Comparison of ENCODE assay signal across 4 fruit fly cellular contexts in the genomic region with DNA sequence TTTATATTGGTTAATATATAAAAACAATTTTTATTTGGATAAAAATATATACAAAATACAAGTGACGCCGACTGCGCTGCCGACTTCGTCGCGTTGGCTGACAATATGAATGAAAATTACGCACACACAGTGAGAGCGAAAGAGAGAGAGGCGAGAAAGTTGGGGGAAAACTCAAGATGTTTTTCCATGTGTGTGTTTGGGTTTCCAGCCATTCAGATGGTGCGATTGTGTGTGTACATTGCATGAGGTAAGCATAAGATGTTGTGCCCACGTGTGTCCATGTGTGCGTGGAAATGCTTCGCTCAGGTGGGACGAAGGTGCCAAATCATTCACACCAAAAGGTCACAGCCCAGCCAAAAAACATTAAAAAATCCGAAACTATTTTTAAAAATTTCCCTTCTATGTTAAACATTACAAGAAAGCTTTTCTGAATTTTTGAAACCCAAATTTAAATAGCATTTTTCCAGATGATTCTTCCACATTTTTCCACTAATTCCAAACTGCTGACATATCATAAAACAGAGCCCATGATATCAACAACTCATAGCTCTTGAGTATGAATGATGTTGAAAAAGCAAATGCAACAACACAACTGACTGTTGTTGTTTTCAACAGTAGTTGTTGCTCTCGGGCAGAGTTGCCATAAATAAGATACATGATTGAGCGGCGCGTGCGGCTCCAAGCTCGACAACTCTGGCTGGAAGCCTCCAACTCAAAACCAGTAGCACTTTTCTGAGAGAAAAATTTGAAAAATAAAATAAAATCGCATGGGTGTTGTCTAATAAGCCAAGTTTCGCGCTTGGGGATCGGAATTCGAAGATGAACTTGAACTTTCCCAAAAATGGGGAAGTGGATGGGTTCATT.
TF ChIP-seq lines count a peak whose summit lies in the region.

No protein-coding gene starts in this region.

- TF ChIP-seq CTCF in whole organism, embryonic (GFP tag; optimal IDR thresholded peaks at IDR 0.05; lab: Kevin White, UChicago): no peak

TF ChIP-seq in whole organism, adult, 20 proteins besides CTCF, POLR2A, EP300 and RAD21:
- TF ChIP-seq CG12768 (GFP tag; optimal IDR thresholded peaks at IDR 0.05; lab: Kevin White, UChicago): no peak
- no peak for TF ChIP-seq CG7101 (tag; optimal IDR thresholded peaks at IDR 0.05; lab: Kevin White, UChicago)
- TF ChIP-seq Mnt (GFP tag; optimal IDR thresholded peaks at IDR 0.05; lab: Kevin White, UChicago): no peak
- TF ChIP-seq toe (GFP tag; optimal IDR thresholded peaks at IDR 0.05; lab: Kevin White, UChicago): no peak
- TF ChIP-seq CG14711 (tag; optimal IDR thresholded peaks at IDR 0.05; lab: Kevin White, UChicago): peak; percentile 91
- no peak for TF ChIP-seq Crg-1 (GFP tag; optimal IDR thresholded peaks at IDR 0.05; lab: Kevin White, UChicago)
- no peak for TF ChIP-seq CG33017 (tag; optimal IDR thresholded peaks at IDR 0.05; lab: Kevin White, UChicago)
- TF ChIP-seq CG7045 (GFP tag; optimal IDR thresholded peaks at IDR 0.05; lab: Kevin White, UChicago): no peak
- no peak for TF ChIP-seq CG1620 (GFP tag; optimal IDR thresholded peaks at IDR 0.05; lab: Kevin White, UChicago)
- peak; percentile 35 for TF ChIP-seq kay (GFP tag; lab: Kevin White, UChicago; ENCODE audit: borderline replicate concordance)
- no peak for TF ChIP-seq CG5204 (GFP tag; optimal IDR thresholded peaks at IDR 0.05; lab: Kevin White, UChicago)
- no peak for TF ChIP-seq ovo (GFP tag; optimal IDR thresholded peaks at IDR 0.05; lab: Kevin White, UChicago)
- no peak for TF ChIP-seq cnc (optimal IDR thresholded peaks at IDR 0.05; lab: Kevin White, UChicago)
- no peak for TF ChIP-seq CG11617 (GFP tag; optimal IDR thresholded peaks at IDR 0.05; lab: Kevin White, UChicago)
- TF ChIP-seq tj (GFP tag; optimal IDR thresholded peaks at IDR 0.05; lab: Kevin White, UChicago): no peak

TF ChIP-seq in whole organism, embryonic, 481 proteins besides CTCF, POLR2A, EP300 and RAD21 (continues in another document):
- no peak for TF ChIP-seq lov (optimal IDR thresholded peaks at IDR 0.05; lab: Kevin White, UChicago)
- 0 out of 3 replicates have a peak, but pooled peaks have one; percentile 3 for TF ChIP-seq lov (GFP tag; IDR thresholded peaks at IDR 0.05; lab: Robert Waterston, UW)
- no peak for TF ChIP-seq Mes4 (GFP tag; optimal IDR thresholded peaks at IDR 0.05; lab: Kevin White, UChicago)
- peak; percentile 7; the same call in 1 of the 2 replicates for TF ChIP-seq slbo (GFP tag; IDR thresholded peaks at IDR 0.05; lab: Robert Waterston, UW)
- no peak for TF ChIP-seq eve (GFP tag; optimal IDR thresholded peaks at IDR 0.05; lab: Kevin White, UChicago)
- TF ChIP-seq Dad (GFP tag; optimal IDR thresholded peaks at IDR 0.05; lab: Kevin White, UChicago): no peak
- TF ChIP-seq CG8944 (GFP tag; optimal IDR thresholded peaks at IDR 0.05; lab: Kevin White, UChicago): no peak
- no peak for TF ChIP-seq CHES-1-like (GFP tag; optimal IDR thresholded peaks at IDR 0.05; lab: Kevin White, UChicago)
- no peak for TF ChIP-seq Rx (GFP tag; IDR thresholded peaks at IDR 0.05; lab: Robert Waterston, UW)
- no peak for TF ChIP-seq CG1647 (GFP tag; optimal IDR thresholded peaks at IDR 0.05; lab: Kevin White, UChicago)
- no peak for TF ChIP-seq repo (GFP tag; optimal IDR thresholded peaks at IDR 0.05; lab: Kevin White, UChicago)
- no peak for TF ChIP-seq CG34422 (GFP tag; IDR thresholded peaks at IDR 0.05; lab: Robert Waterston, UW)
- no peak for TF ChIP-seq az2 (GFP tag; optimal IDR thresholded peaks at IDR 0.05; lab: Kevin White, UChicago)
- TF ChIP-seq chif (GFP tag; optimal IDR thresholded peaks at IDR 0.05; lab: Kevin White, UChicago): no peak
- TF ChIP-seq CG12391 (tag; optimal IDR thresholded peaks at IDR 0.05; lab: Kevin White, UChicago): no peak
- no peak for TF ChIP-seq ftz-f1 (GFP tag; optimal IDR thresholded peaks at IDR 0.05; lab: Kevin White, UChicago)
- peak; percentile 67 for TF ChIP-seq aop (GFP tag; IDR thresholded peaks at IDR 0.05; lab: Robert Waterston, UW)
- peak; percentile 27 for TF ChIP-seq CG2712 (tag; optimal IDR thresholded peaks at IDR 0.05; lab: Kevin White, UChicago)
- no peak for TF ChIP-seq prd (optimal IDR thresholded peaks at IDR 0.05; lab: Kevin White, UChicago)
- no peak for TF ChIP-seq prd (GFP tag; IDR thresholded peaks at IDR 0.05; lab: Robert Waterston, UW)
- TF ChIP-seq CG2116 (GFP tag; optimal IDR thresholded peaks at IDR 0.05; lab: Kevin White, UChicago): no peak
- peak; percentile 21 for TF ChIP-seq Ssrp (tag; optimal IDR thresholded peaks at IDR 0.05; lab: Kevin White, UChicago)
- no peak for TF ChIP-seq Dip2 (GFP tag; IDR thresholded peaks at IDR 0.05; lab: Robert Waterston, UW)
- no peak for TF ChIP-seq Atf-2 (GFP tag; optimal IDR thresholded peaks at IDR 0.05; lab: Kevin White, UChicago)

TF ChIP-seq in whole organism, prepupa, 60 proteins besides CTCF, POLR2A, EP300 and RAD21:
- peak; percentile 72 for TF ChIP-seq Eip78C (GFP tag; lab: Kevin White, UChicago)
- TF ChIP-seq fd59A (GFP tag; optimal IDR thresholded peaks at IDR 0.05; lab: Kevin White, UChicago): no peak
- peak; percentile 14 for TF ChIP-seq lz (GFP tag; optimal IDR thresholded peaks at IDR 0.05; lab: Kevin White, UChicago)
- TF ChIP-seq CG32006 (GFP tag; optimal IDR thresholded peaks at IDR 0.05; lab: Kevin White, UChicago): peak; percentile 82
- peak; percentile 48 for TF ChIP-seq CG10631 (GFP tag; optimal IDR thresholded peaks at IDR 0.05; lab: Kevin White, UChicago)
- peak; percentile 51; the same call in 2 of the 3 replicates for TF ChIP-seq CG8119 (GFP tag; IDR thresholded peaks at IDR 0.05; lab: Robert Waterston, UW)
- TF ChIP-seq CG6854 (GFP tag; optimal IDR thresholded peaks at IDR 0.05; lab: Kevin White, UChicago): no peak
- TF ChIP-seq Lpt (GFP tag; optimal IDR thresholded peaks at IDR 0.05; lab: Kevin White, UChicago): no peak
- no peak for TF ChIP-seq svp (GFP tag; lab: Kevin White, UChicago)
- TF ChIP-seq CG3919 (GFP tag; optimal IDR thresholded peaks at IDR 0.05; lab: Kevin White, UChicago): peak; percentile 1
- peak in 1 of 2 experiments; percentile 62 for TF ChIP-seq salr (GFP tag; optimal IDR thresholded peaks at IDR 0.05; lab: Kevin White, UChicago)
- peak; percentile 31 for TF ChIP-seq OdsH (GFP tag; optimal IDR thresholded peaks at IDR 0.05; lab: Kevin White, UChicago)
- TF ChIP-seq CG15336 (GFP tag; IDR thresholded peaks at IDR 0.05; lab: Robert Waterston, UW): peak; percentile 68
- no peak for TF ChIP-seq fd85E (GFP tag; optimal IDR thresholded peaks at IDR 0.05; lab: Kevin White, UChicago)
- peak; percentile 14 for TF ChIP-seq pdm3 (GFP tag; optimal IDR thresholded peaks at IDR 0.05; lab: Kevin White, UChicago)
- no peak for TF ChIP-seq dsx (GFP tag; optimal IDR thresholded peaks at IDR 0.05; lab: Kevin White, UChicago; ENCODE audit: poor library complexity, severe bottlenecking)
- peak; percentile 8 for TF ChIP-seq dac (GFP tag; optimal IDR thresholded peaks at IDR 0.05; lab: Kevin White, UChicago)
- TF ChIP-seq Hr4 (GFP tag; optimal IDR thresholded peaks at IDR 0.05; lab: Kevin White, UChicago): peak; percentile 80
- TF ChIP-seq CG4318 (GFP tag; optimal IDR thresholded peaks at IDR 0.05; lab: Kevin White, UChicago): peak; percentile 44
- TF ChIP-seq fkh (GFP tag; optimal IDR thresholded peaks at IDR 0.05; lab: Kevin White, UChicago): peak; percentile 44
- peak; percentile 9 for TF ChIP-seq CG6276 (GFP tag; optimal IDR thresholded peaks at IDR 0.05; lab: Kevin White, UChicago)
TF ChIP-seq in whole organism, prepupa: peak in this region for 15.

TF ChIP-seq in whole organism, pupa, 21 proteins besides CTCF, POLR2A, EP300 and RAD21:
- TF ChIP-seq CG8159 (tag; optimal IDR thresholded peaks at IDR 0.05; lab: Kevin White, UChicago): no peak
- no peak for TF ChIP-seq EcR (GFP tag; optimal IDR thresholded peaks at IDR 0.05; lab: Kevin White, UChicago)
- TF ChIP-seq CG32121 (GFP tag; IDR thresholded peaks at IDR 0.05; lab: Robert Waterston, UW): peak; percentile 62
- peak; percentile 25 for TF ChIP-seq CG14655 (GFP tag; optimal IDR thresholded peaks at IDR 0.05; lab: Kevin White, UChicago)
- TF ChIP-seq CG4496 (GFP tag; IDR thresholded peaks at IDR 0.05; lab: Robert Waterston, UW): 0 out of 3 replicates have a peak, but pooled peaks have one; percentile 10
- TF ChIP-seq CG8301 (tag; optimal IDR thresholded peaks at IDR 0.05; lab: Kevin White, UChicago): peak; percentile 25
- TF ChIP-seq CG9948 (tag; optimal IDR thresholded peaks at IDR 0.05; lab: Kevin White, UChicago): no peak
- TF ChIP-seq CG15710 (tag; optimal IDR thresholded peaks at IDR 0.05; lab: Kevin White, UChicago): no peak
TF ChIP-seq in whole organism, pupa: peak in this region for 4.
